Worm (Caenorhabditis elegans): Measurements from ENCODE around the gene srbc-31.

srbc-31 gene

DNA sequence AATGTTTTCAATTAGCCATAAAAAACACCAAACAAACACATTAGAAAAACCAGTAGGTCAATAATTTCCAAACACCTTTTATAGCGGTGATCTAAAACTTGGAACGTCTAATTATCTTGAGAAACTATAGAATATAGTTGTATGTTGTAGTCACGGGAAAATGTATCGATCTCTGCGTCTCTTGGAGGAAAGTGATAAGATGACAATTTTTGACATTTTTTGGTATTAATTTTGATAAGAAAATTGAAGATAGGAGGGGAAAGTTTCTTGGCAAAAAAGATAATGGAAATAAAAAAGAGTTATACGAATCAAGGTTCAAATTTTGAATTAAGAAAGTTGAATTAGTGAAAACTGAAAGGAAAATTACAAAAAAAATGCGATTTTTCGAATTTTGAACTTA lies 28.3 kb upstream of the srbc-31 start (continued):
- TF ChIP-seq madf-5 (GFP tag; IDR thresholded peaks at IDR 0.05) (no peak), nhr-77 (tag; optimal IDR thresholded peaks at IDR 0.05) (peak; percentile 78), lim-7 (GFP tag; IDR thresholded peaks at IDR 0.05) (no peak), ztf-11 (tag; optimal IDR thresholded peaks at IDR 0.05) (no peak), mdt-29 (GFP tag; IDR thresholded peaks at IDR 0.05) (no peak), Y48G9A.11 (GFP tag; IDR thresholded peaks at IDR 0.05) (no peak), nhr-28 (tag; optimal IDR thresholded peaks at IDR 0.05) (peak; percentile 100), spr-3 (GFP tag; optimal IDR thresholded peaks at IDR 0.05) (no peak), snpc-1.2 (GFP tag; IDR thresholded peaks at IDR 0.05) (no peak), F49E8.2 (tag; optimal IDR thresholded peaks at IDR 0.05; ENCODE audit: borderline replicate concordance) (no peak), unc-62 (GFP tag; optimal IDR thresholded peaks at IDR 0.05 in 1 of 2) (no peak), unc-62 (tag; optimal IDR thresholded peaks at IDR 0.05) (no peak), nhr-6 (tag; optimal IDR thresholded peaks at IDR 0.05) (no peak), mdl-1 (tag; optimal IDR thresholded peaks at IDR 0.05) (peak in 1 of 2 experiments; percentile 44), cey-2 (tag; optimal IDR thresholded peaks at IDR 0.05; ENCODE audit: borderline replicate concordance, insufficient read depth) (no peak), duxl-1 (tag; optimal IDR thresholded peaks at IDR 0.05; ENCODE audit: poor library complexity) (no peak), ceh-20 (GFP tag; IDR thresholded peaks at IDR 0.05) (no peak), ceh-32 (tag; optimal IDR thresholded peaks at IDR 0.05; ENCODE audit: poor library complexity) (no peak), T20F7.1 (GFP tag; optimal IDR thresholded peaks at IDR 0.05) (peak; percentile 72), R02D3.7 (tag; optimal IDR thresholded peaks at IDR 0.05) (no peak), ama-1 (optimal IDR thresholded peaks at IDR 0.05) (no peak), dmd-9 (GFP tag; IDR thresholded peaks at IDR 0.05) (no peak), egl-27 (tag; optimal IDR thresholded peaks at IDR 0.05) (no peak), daf-8 (GFP tag; IDR thresholded peaks at IDR 0.05) (no peak), Y105C5A.15 (GFP tag; IDR thresholded peaks at IDR 0.05) (no peak), nhr-48 (tag; optimal IDR thresholded peaks at IDR 0.05) (peak; percentile 63), F26F4.8 (GFP tag; conservative IDR thresholded peaks at IDR 0.05) (no peak), F44E2.7 (GFP tag; IDR thresholded peaks at IDR 0.05) (no peak), vab-7 (GFP tag; IDR thresholded peaks at IDR 0.05) (no peak), nhr-237 (tag; optimal IDR thresholded peaks at IDR 0.05) (no peak), arid-1 (GFP tag; conservative IDR thresholded peaks at IDR 0.05) (no peak), lin-29 (GFP tag; IDR thresholded peaks at IDR 0.05) (no peak), lsy-2 (tag; optimal IDR thresholded peaks at IDR 0.05) (no peak), daf-16 (GFP tag; optimal IDR thresholded peaks at IDR 0.05) (peak in 1 of 2 experiments; percentile 47), daf-16 (tag; optimal IDR thresholded peaks at IDR 0.05) (peak; percentile 82), nhr-41 (GFP tag; IDR thresholded peaks at IDR 0.05) (0 out of 2 replicates have a peak, but pooled peaks have one; percentile 22), dpl-1 (GFP tag; optimal IDR thresholded peaks at IDR 0.05) (no peak), lin-13 (GFP tag; optimal IDR thresholded peaks at IDR 0.05) (no peak), aly-2 (tag; optimal IDR thresholded peaks at IDR 0.05) (no peak), nhr-111 (GFP tag; optimal IDR thresholded peaks at IDR 0.05) (no peak), unc-130 (GFP tag; optimal IDR thresholded peaks at IDR 0.05) (no peak), spr-1 (tag; optimal IDR thresholded peaks at IDR 0.05) (no peak), fkh-10 (GFP tag; optimal IDR thresholded peaks at IDR 0.05) (no peak), gei-8 (GFP tag; optimal IDR thresholded peaks at IDR 0.05) (no peak), lin-1 (GFP tag; IDR thresholded peaks at IDR 0.05) (peak; percentile 55; the same call in 1 of the 2 replicates), zip-2 (tag; optimal IDR thresholded peaks at IDR 0.05) (no peak), hlh-30 (tag; optimal IDR thresholded peaks at IDR 0.05; ENCODE audit: insufficient read depth) (peak; percentile 69), nhr-102 (tag; optimal IDR thresholded peaks at IDR 0.05) (no peak), set-16 (GFP tag; IDR thresholded peaks at IDR 0.05) (no peak), Y75B8A.6 (GFP tag; IDR thresholded peaks at IDR 0.05) (no peak), fos-1 (tag; optimal IDR thresholded peaks at IDR 0.05) (no peak), nhr-42 (GFP tag; IDR thresholded peaks at IDR 0.05) (no peak), jun-1 (tag; optimal IDR thresholded peaks at IDR 0.05) (no peak)

Data from whole organism, L4 larva.